Fruit fly (Drosophila melanogaster) whole organism, wandering third instar larva: ENCODE measurements around the gene raptor.
A peak's percentile ranks its signal among the peaks of the same experiment; 100 is the strongest.

ENCODE experiments used
- Abd-B ChIP-seq: fragments of >200 bp; optimal IDR thresholded peaks from 2 replicates; lab custom pipeline; 2017; ENCODE audit warnings: missing biosample characterization, missing genetic modification characterization
- CG32264 ChIP-seq: fragments of 200-800 bp; sonication (Bioruptor generic); optimal IDR thresholded peaks from 2 replicates; lab custom pipeline; 2016; ENCODE audit warnings: missing biosample characterization, missing genetic modification characterization
- CG9705 ChIP-seq: fragments of 200-800 bp; sonication (Bioruptor generic); optimal IDR thresholded peaks from 2 replicates; lab custom pipeline; 2018; ENCODE audit warnings: missing biosample characterization, mild to moderate bottlenecking, missing genetic modification characterization
- CrebA ChIP-seq: fragments of 200-800 bp; sonication (Bioruptor generic); optimal IDR thresholded peaks from 2 replicates; lab custom pipeline; 2016; ENCODE audit warnings: missing biosample characterization, mild to moderate bottlenecking, missing genetic modification characterization, borderline replicate concordance
- Dfd ChIP-seq: fragments of >200 bp; optimal IDR thresholded peaks from 2 replicates; lab custom pipeline; 2017; ENCODE audit warnings: missing biosample characterization, missing genetic modification characterization
- Dif ChIP-seq: fragments of 200-275, 200-300 bp; sonication (Bioruptor generic); optimal IDR thresholded peaks from 2 replicates; lab custom pipeline; 2018; ENCODE audit warnings: missing biosample characterization, missing genetic modification characterization; ENCODE audit not compliant: partially characterized antibody
- HLH106 ChIP-seq: fragments of 200-800 bp; optimal IDR thresholded peaks from 3 replicates; lab custom pipeline; 2019; ENCODE audit warnings: missing biosample characterization, mild to moderate bottlenecking, missing genetic modification characterization, moderate library complexity
- Hnf4 ChIP-seq: fragments of 200-800 bp; sonication (Bioruptor generic); optimal IDR thresholded peaks from 2 replicates; lab custom pipeline; 2016; ENCODE audit warnings: missing biosample characterization, mild to moderate bottlenecking, missing genetic modification characterization
- Hr78 ChIP-seq: fragments of >200 bp; optimal IDR thresholded peaks from 2 replicates; lab custom pipeline; 2017; ENCODE audit warnings: missing biosample characterization, missing genetic modification characterization
- Hr83 ChIP-seq: fragments of 200-300 bp; sonication (Bioruptor generic); optimal IDR thresholded peaks from 2 replicates; lab custom pipeline; 2016; ENCODE audit warnings: missing biosample characterization, mild to moderate bottlenecking, missing genetic modification characterization, moderate library complexity; ENCODE audit not compliant: poor library complexity, severe bottlenecking
- Jra ChIP-seq: sonication (Bioruptor generic); optimal IDR thresholded peaks from 2 replicates; lab custom pipeline; 2016; ENCODE audit warnings: missing biosample characterization, missing genetic modification characterization
- Mio ChIP-seq: sonication (Bioruptor generic); optimal IDR thresholded peaks from 2 replicates; lab custom pipeline; 2016; ENCODE audit warnings: missing biosample characterization, missing genetic modification characterization
- Myc ChIP-seq: fragments of >200 bp; optimal IDR thresholded peaks from 2 replicates; lab custom pipeline; 2017
- N ChIP-seq: fragments of >200 bp; optimal IDR thresholded peaks from 2 replicates; lab custom pipeline; 2018; ENCODE audit warnings: missing biosample characterization, missing external identifiers, missing genetic modification characterization
- OdsH ChIP-seq: fragments of 200-800 bp; sonication (Bioruptor generic); optimal IDR thresholded peaks from 2 replicates; lab custom pipeline; 2016; ENCODE audit warnings: missing biosample characterization, mild to moderate bottlenecking, missing genetic modification characterization
- Rel ChIP-seq, 2 experiments: fragments of 200-800 bp; sonication (Bioruptor generic) in 1 of 2; optimal IDR thresholded peaks; 2 replicates in 1 of 2; 3 replicates in 1 of 2; lab custom pipeline; 2016 to 2019; ENCODE audit warnings: mild to moderate bottlenecking in 2 of 2, missing biosample characterization in 2 of 2, missing genetic modification characterization in 2 of 2, moderate library complexity in 1 of 2
- Sp1 ChIP-seq: fragments of 200-800 bp; sonication (Bioruptor generic); optimal IDR thresholded peaks from 3 replicates; lab custom pipeline; 2019; ENCODE audit warnings: missing biosample characterization, mild to moderate bottlenecking, missing genetic modification characterization, moderate library complexity
- Vsx2 ChIP-seq: fragments of 200-300, 225-300 bp; sonication (Bioruptor generic); optimal IDR thresholded peaks from 2 replicates; lab custom pipeline; 2018; ENCODE audit warnings: missing biosample characterization, missing genetic modification characterization; ENCODE audit not compliant: partially characterized antibody
- br ChIP-seq: fragments of 200-800 bp; sonication (Bioruptor generic); optimal IDR thresholded peaks from 2 replicates; lab custom pipeline; 2016; ENCODE audit warnings: missing biosample characterization, missing genetic modification characterization
- dl ChIP-seq, 2 experiments: fragments of 175-275, 200-275 bp in 1 of 2; fragments of 200-275 bp in 1 of 2; sonication (Bioruptor generic); optimal IDR thresholded peaks; lab custom pipeline; 2018; ENCODE audit warnings: mild to moderate bottlenecking in 2 of 2, missing biosample characterization in 2 of 2, missing genetic modification characterization in 2 of 2, moderate library complexity in 2 of 2; ENCODE audit not compliant: partially characterized antibody in 2 of 2, insufficient read depth in 1 of 2
- dmrt93B ChIP-seq: fragments of 200-800 bp; sonication (Bioruptor generic); optimal IDR thresholded peaks from 2 replicates; lab custom pipeline; 2018; ENCODE audit warnings: missing biosample characterization, mild to moderate bottlenecking, missing genetic modification characterization
- dsf ChIP-seq: sonication (Bioruptor generic); optimal IDR thresholded peaks from 2 replicates; lab custom pipeline; 2016; ENCODE audit warnings: missing biosample characterization, missing genetic modification characterization, borderline replicate concordance
- ey ChIP-seq: fragments of 200-800 bp; sonication (Bioruptor generic); optimal IDR thresholded peaks from 2 replicates; lab custom pipeline; 2016; ENCODE audit warnings: missing biosample characterization, missing genetic modification characterization
- foxo ChIP-seq, 2 experiments: fragments of 200-800 bp; sonication (Bioruptor generic); optimal IDR thresholded peaks; 2 replicates in 1 of 2; 3 replicates in 1 of 2; lab custom pipeline; 2016 to 2017; ENCODE audit warnings: missing biosample characterization in 2 of 2, missing genetic modification characterization in 2 of 2
- fru ChIP-seq: fragments of 200-800 bp; sonication (Bioruptor generic); optimal IDR thresholded peaks from 3 replicates; lab custom pipeline; 2016; ENCODE audit warnings: missing biosample characterization, mild to moderate bottlenecking, missing genetic modification characterization
- h ChIP-seq: fragments of 200-800 bp; sonication (Bioruptor generic); optimal IDR thresholded peaks from 3 replicates; lab custom pipeline; 2016; ENCODE audit warnings: missing biosample characterization, mild to moderate bottlenecking, missing genetic modification characterization
- jim ChIP-seq: fragments of 175-275, 200-325 bp; sonication (Bioruptor generic); optimal IDR thresholded peaks from 2 replicates; lab custom pipeline; 2016; ENCODE audit warnings: missing biosample characterization, mild to moderate bottlenecking, missing genetic modification characterization
- lola ChIP-seq: fragments of >200 bp; optimal IDR thresholded peaks from 2 replicates; lab custom pipeline; 2017; ENCODE audit warnings: missing biosample characterization, missing genetic modification characterization
- pan ChIP-seq: fragments of >200 bp; optimal IDR thresholded peaks from 2 replicates; lab custom pipeline; 2017
- psq ChIP-seq: fragments of 200-800 bp; sonication (Bioruptor generic); optimal IDR thresholded peaks from 3 replicates; lab custom pipeline; 2017; ENCODE audit warnings: missing biosample characterization, mild to moderate bottlenecking, missing genetic modification characterization, moderate library complexity
- rgr ChIP-seq: fragments of 200-800 bp; sonication (Bioruptor generic); optimal IDR thresholded peaks from 3 replicates; lab custom pipeline; 2016; ENCODE audit warnings: missing biosample characterization, mild to moderate bottlenecking, missing genetic modification characterization
- sage ChIP-seq: fragments of 200-800 bp; sonication (Bioruptor generic); optimal IDR thresholded peaks from 2 replicates; lab custom pipeline; 2016; ENCODE audit warnings: missing biosample characterization, mild to moderate bottlenecking, missing genetic modification characterization
- sv ChIP-seq: fragments of 200-800 bp; sonication (Bioruptor generic); optimal IDR thresholded peaks from 3 replicates; lab custom pipeline; 2016; ENCODE audit warnings: missing biosample characterization, missing genetic modification characterization
- tai ChIP-seq: sonication (Bioruptor generic); optimal IDR thresholded peaks from 2 replicates; lab custom pipeline; 2016; ENCODE audit warnings: missing biosample characterization, missing genetic modification characterization
- usp ChIP-seq: fragments of >200 bp; optimal IDR thresholded peaks from 2 replicates; lab custom pipeline; 2017; ENCODE audit warnings: missing biosample characterization, missing genetic modification characterization
- woc ChIP-seq: sonication (Bioruptor generic); optimal IDR thresholded peaks from 2 replicates; lab custom pipeline; 2016; ENCODE audit warnings: missing biosample characterization, mild to moderate bottlenecking, missing genetic modification characterization

Gene raptor

DNA sequence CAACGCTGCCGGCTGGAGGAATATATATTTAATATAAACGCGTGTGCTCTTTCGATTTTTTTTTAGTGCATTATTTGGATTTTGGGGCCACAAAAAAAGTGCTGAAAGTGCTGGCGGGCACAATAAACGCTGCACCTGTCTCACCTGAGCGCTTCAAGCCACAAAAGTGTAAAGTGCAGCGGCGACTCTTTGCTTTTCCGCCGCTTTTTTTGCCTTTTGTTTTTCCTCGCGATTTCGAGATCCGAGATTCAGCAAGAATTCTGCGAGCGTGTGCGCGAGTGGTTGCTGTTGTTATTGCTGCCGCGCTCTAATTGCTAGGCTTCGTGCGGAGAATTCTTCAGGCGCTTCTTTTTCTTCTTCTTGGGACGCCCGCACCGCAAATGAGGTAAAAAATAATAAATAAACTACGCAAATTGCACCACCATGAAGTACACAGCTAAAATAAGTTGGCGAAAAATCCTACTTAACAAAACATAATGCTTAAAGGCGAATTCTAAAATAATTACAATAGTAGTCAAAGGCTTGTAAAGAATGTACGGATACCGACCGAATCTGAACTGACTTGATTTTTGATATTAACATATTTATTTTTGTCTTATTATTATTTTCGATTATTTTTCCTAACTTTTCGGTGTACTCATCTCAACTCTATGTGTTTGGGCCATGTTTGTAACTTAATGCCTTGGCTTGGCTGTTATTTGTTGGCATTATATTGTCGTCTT is 38.9 kb downstream of the raptor start:
- TF ChIP-seq Dif: no peak
- no peak for TF ChIP-seq sage
- no peak for TF ChIP-seq Hr83 (GFP tag; lab: Kevin White, UChicago)
- no peak for TF ChIP-seq Sp1 (GFP tag; lab: Kevin White, UChicago)
- TF ChIP-seq sv (GFP tag; lab: Kevin White, UChicago): no peak
- no peak for TF ChIP-seq dmrt93B
- TF ChIP-seq, all 38 proteins: peak for 0

DNA sequence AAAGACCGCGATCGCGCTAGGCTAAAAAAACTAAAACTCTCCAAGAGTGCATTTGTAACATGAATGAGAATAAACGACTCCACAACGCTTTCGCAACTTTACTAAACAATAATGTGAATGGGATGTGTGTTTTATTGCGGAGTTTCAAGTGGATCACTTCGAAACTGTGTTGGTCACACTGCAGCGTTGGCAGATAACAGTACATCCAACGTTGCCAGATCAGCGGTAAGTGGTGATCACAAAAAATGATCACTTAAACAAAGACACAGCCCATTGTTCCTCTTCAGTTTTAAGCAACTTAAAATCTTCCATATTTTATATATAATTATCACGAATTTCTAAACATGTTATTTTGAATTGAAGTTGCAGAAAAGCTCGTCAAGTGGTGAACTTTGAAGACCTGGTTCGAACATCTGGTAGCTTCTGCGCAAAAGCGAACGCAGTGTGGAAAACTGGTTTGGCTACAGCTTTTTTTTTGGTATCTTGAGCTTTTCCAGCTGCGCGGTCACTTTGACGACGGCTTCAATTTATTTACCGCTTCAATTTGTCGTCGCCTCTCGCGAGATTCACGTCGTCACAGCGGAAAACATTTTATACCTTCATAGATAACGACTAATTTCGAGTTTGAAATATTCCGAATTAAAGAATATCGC is 39.6 kb downstream of the raptor start, which contains the start of gene CG5921:
CG5921 (plus strand) TSS at position 547 of the 653 bp plus-strand sequence.
- TF ChIP-seq sv (GFP tag; lab: Kevin White, UChicago) (no peak), tai (GFP tag; lab: Kevin White, UChicago) (no peak), fru (GFP tag; lab: Kevin White, UChicago) (no peak), Rel (GFP tag; optimal IDR thresholded peaks at IDR 0.05; lab: Kevin White, UChicago) (no peak), Rel (tag; optimal IDR thresholded peaks at IDR 0.05; lab: Kevin White, UChicago) (no peak), foxo (GFP tag; optimal IDR thresholded peaks at IDR 0.05; lab: Kevin White, UChicago) (no peak), Dif (no peak), h (GFP tag; lab: Kevin White, UChicago) (no peak), Hnf4 (GFP tag; lab: Kevin White, UChicago) (no peak), pan (lab: Kevin White, UChicago) (no peak), CrebA (GFP tag; lab: Kevin White, UChicago) (no peak), N (GFP tag; lab: Kevin White, UChicago) (no peak), Mio (GFP tag; lab: Kevin White, UChicago) (no peak), Vsx2 (no peak), dsf (GFP tag; lab: Kevin White, UChicago) (no peak), ey (no peak), psq (no peak), br (GFP tag; lab: Kevin White, UChicago) (no peak), Hr78 (no peak)

DNA sequence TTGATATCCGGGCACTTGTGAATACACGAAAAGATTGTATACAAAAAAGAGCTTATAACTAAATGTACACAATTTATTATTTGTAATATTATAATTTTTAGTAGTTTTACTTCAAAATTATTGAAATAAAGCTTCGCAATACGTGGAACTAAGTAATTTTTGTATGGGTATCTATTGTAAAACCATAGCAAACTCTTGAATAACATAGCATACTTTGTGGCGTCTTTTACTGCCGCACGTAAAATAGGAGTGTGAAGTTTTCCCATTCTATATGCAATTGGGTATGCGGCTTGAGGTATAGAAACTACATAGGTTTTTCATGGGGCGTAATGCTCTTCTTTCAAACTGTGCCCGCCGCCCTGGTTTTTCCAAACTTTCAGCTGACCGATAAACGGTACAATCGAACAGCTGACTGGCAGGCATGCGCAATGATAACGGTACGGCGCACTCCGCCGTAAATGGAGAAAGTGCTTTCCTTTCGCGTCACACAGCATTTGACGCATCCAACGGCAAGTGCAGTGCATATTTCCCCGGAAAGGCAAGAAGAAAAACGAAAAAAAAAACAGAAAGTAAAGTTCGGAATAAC is 50.5 kb downstream of the raptor start, which contains the start of gene CG5937:
CG5937 (plus strand) TSS at position 575 of the 586 bp plus-strand sequence.
- peak; percentile 1 for TF ChIP-seq HLH106 (tag; lab: Kevin White, UChicago)
- no peak for TF ChIP-seq Vsx2

DNA sequence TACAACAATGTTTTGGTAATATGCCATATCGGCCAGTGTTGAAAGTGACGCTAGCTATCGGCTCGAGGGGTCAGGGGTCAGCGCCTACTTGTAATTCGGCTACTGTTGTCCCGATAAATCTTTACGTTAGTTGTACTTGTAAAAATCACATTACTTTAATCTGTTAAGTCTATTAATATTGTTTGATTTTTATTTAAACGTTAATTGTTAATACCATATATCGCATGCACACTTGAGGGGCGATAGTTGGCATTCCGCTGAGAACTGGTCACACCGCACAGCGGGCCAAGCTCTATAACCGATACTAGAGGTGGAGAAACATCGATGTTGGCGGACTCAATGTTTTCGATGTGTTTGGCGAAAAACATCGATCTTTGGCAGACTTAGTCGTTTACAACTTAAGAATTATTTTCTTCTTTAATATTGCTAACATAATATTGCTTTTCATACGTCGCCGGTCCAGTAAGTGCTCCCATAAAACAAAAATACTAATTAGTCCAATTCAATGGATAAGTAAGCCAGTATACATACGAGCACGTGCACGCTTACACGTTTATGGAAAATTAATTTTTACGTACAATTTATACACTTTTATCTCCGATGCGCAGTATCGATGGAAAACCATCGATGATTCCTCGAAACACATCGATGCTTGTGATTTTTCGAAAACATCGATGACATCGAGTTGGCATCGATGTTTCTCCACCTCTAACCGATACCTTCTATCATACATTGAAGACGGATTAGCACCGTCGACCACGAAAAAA is 52.6 kb downstream of the raptor start, which contains the start of the genes rux and MCTS1:
rux (minus strand) TSS at position 621 of the 767 bp plus-strand sequence.
MCTS1 (plus strand) TSS at position 713 of the 767 bp plus-strand sequence.
- TF ChIP-seq sage (no peak), Hnf4 (GFP tag; lab: Kevin White, UChicago) (peak; percentile 55), br (GFP tag; lab: Kevin White, UChicago) (peak; percentile 32), Hr78 (peak; percentile 63), Dif (no peak), fru (GFP tag; lab: Kevin White, UChicago) (peak; percentile 57), Myc (no peak), dmrt93B (peak; percentile 25), ey (peak; percentile 4), Rel (GFP tag; optimal IDR thresholded peaks at IDR 0.05; lab: Kevin White, UChicago) (no peak), Rel (tag; optimal IDR thresholded peaks at IDR 0.05; lab: Kevin White, UChicago) (no peak), Abd-B (GFP tag; lab: Kevin White, UChicago) (no peak), Jra (peak; percentile 39), Vsx2 (no peak), dsf (GFP tag; lab: Kevin White, UChicago) (no peak), psq (peak; percentile 17), sv (GFP tag; lab: Kevin White, UChicago) (no peak), N (GFP tag; lab: Kevin White, UChicago) (no peak), jim (GFP tag; lab: Kevin White, UChicago) (no peak), woc (GFP tag; lab: Kevin White, UChicago) (peak; percentile 72), tai (GFP tag; lab: Kevin White, UChicago) (peak; percentile 54), lola (GFP tag; lab: Kevin White, UChicago) (no peak), Dfd (GFP tag; lab: Kevin White, UChicago) (no peak), usp (GFP tag; lab: Kevin White, UChicago) (no peak), rgr (peak; percentile 26), pan (lab: Kevin White, UChicago) (no peak), Sp1 (GFP tag; lab: Kevin White, UChicago) (no peak), dl (GFP tag; optimal IDR thresholded peaks at IDR 0.05; lab: Kevin White, UChicago; ENCODE audit: insufficient read depth in 1 of 2, partially characterized antibody in 2 of 2) (no peak), CrebA (GFP tag; lab: Kevin White, UChicago) (no peak), CG9705 (GFP tag; lab: Kevin White, UChicago) (no peak), OdsH (peak; percentile 16), Hr83 (GFP tag; lab: Kevin White, UChicago) (peak; percentile 60), CG32264 (no peak)
